Fruit fly (Drosophila melanogaster) whole organism, embryonic: ENCODE results near the gene Polr3G.

Source experiments
- ATbp ChIP-seq: fragments of 200-800 bp; sonication (Bioruptor generic); optimal IDR thresholded peaks from 2 replicates; lab custom pipeline; 2017; ENCODE audit warnings: missing biosample characterization, mild to moderate bottlenecking, missing genetic modification characterization, missing genetic modification reagents
- Adf1 ChIP-seq: fragments of 200-800 bp; sonication (Bioruptor generic); IDR thresholded peaks from 2 replicates; pipeline ENCODE4 v1.3.6; 2022; ENCODE audit warnings: missing biosample characterization, missing genetic modification characterization
- Aef1 ChIP-seq: fragments of 200-800 bp; sonication (Bioruptor generic); IDR thresholded peaks from 3 replicates; pipeline ENCODE4 v1.3.6; 2022; ENCODE audit warnings: missing biosample characterization, missing genetic modification characterization
- Awh ChIP-seq: fragments of 200-800 bp; sonication (Bioruptor generic); IDR thresholded peaks from 2 replicates; pipeline ENCODE4, ENCODE4 v1.3.6; 2022; ENCODE audit warnings: missing biosample characterization, missing genetic modification characterization
- Bgb ChIP-seq: fragments of 200-800 bp; sonication (Bioruptor generic); IDR thresholded peaks from 2 replicates; pipeline ENCODE4 v1.3.6; 2022; ENCODE audit warnings: missing biosample characterization, missing genetic modification characterization; ENCODE audit not compliant: partially characterized antibody
- CG11085 ChIP-seq: fragments of 200-800 bp; sonication (Bioruptor generic); IDR thresholded peaks from 2 replicates; pipeline ENCODE4 v1.3.6; 2022; ENCODE audit warnings: missing biosample characterization, missing genetic modification characterization
- CG11093 ChIP-seq: fragments of 200-800 bp; sonication (Bioruptor generic); IDR thresholded peaks from 3 replicates; pipeline ENCODE4 v1.3.6; 2022; ENCODE audit warnings: missing biosample characterization, missing genetic modification characterization
- CG12236 ChIP-seq: fragments of 200-800 bp; sonication (Bioruptor generic); optimal IDR thresholded peaks from 2 replicates; lab custom pipeline; 2016; ENCODE audit warnings: missing biosample characterization, missing genetic modification characterization
- CG13123 ChIP-seq: fragments of 200-800 bp; sonication (Bioruptor generic); optimal IDR thresholded peaks from 2 replicates; lab custom pipeline; 2016; ENCODE audit warnings: missing biosample characterization, missing genetic modification characterization
- CG13894 ChIP-seq: fragments of 200-800 bp; sonication (Bioruptor generic); optimal IDR thresholded peaks from 3 replicates; lab custom pipeline; 2018; ENCODE audit warnings: missing biosample characterization, mild to moderate bottlenecking, missing genetic modification characterization, moderate library complexity
- CG14441 ChIP-seq: fragments of 200-800 bp; sonication (Bioruptor generic); IDR thresholded peaks from 2 replicates; pipeline ENCODE4 v1.3.6; 2022; ENCODE audit warnings: missing biosample characterization, missing genetic modification characterization
- CG15479 ChIP-seq: fragments of 200-800 bp; sonication (Bioruptor generic); optimal IDR thresholded peaks from 3 replicates; lab custom pipeline; 2019; ENCODE audit warnings: missing biosample characterization, mild to moderate bottlenecking, missing genetic modification characterization, moderate library complexity
- CG17829 ChIP-seq: fragments of 200-800 bp; optimal IDR thresholded peaks from 2 replicates; lab custom pipeline; 2019; ENCODE audit warnings: missing biosample characterization, mild to moderate bottlenecking, missing genetic modification characterization, moderate library complexity
- CG2129 ChIP-seq: fragments of 200-800 bp; sonication (Bioruptor generic); IDR thresholded peaks from 2 replicates; pipeline ENCODE4 v1.3.6; 2022; ENCODE audit warnings: missing biosample characterization, missing genetic modification characterization; ENCODE audit not compliant: partially characterized antibody
- CG4360 ChIP-seq: fragments of 200-800 bp; sonication (Bioruptor generic); IDR thresholded peaks from 2 replicates; pipeline ENCODE4 v1.3.6; 2022; ENCODE audit warnings: missing biosample characterization, missing genetic modification characterization
- CG9727 ChIP-seq: fragments of 200-800 bp; sonication (Bioruptor generic); optimal IDR thresholded peaks from 3 replicates; lab custom pipeline; 2017; ENCODE audit warnings: missing biosample characterization, mild to moderate bottlenecking, missing genetic modification characterization
- D ChIP-seq, 2 experiments: fragments of 200-800 bp in 1 of 2; fragments of >200 bp in 1 of 2; sonication (Bioruptor generic) in 1 of 2; optimal IDR thresholded peaks; 2 replicates in 1 of 2; 3 replicates in 1 of 2; lab custom pipeline; 2017; ENCODE audit warnings: mild to moderate bottlenecking in 1 of 2, missing biosample characterization in 1 of 2, missing genetic modification characterization in 1 of 2, missing genetic modification reagents in 1 of 2
- Deaf1 ChIP-seq: fragments of 200-800 bp; optimal IDR thresholded peaks from 3 replicates; lab custom pipeline; 2019; ENCODE audit warnings: missing biosample characterization, mild to moderate bottlenecking, missing genetic modification characterization, moderate library complexity
- Drgx ChIP-seq: fragments of 200-800 bp; sonication (Bioruptor generic); IDR thresholded peaks from 2 replicates; pipeline ENCODE4 v1.3.6; 2022; ENCODE audit warnings: missing biosample characterization, missing genetic modification characterization
- Ets65A ChIP-seq: fragments of 200-800 bp; sonication (Bioruptor generic); peaks from one replicate; lab custom pipeline; 2016; ENCODE audit warnings: missing biosample characterization, missing genetic modification characterization
- Optix ChIP-seq: fragments of 200-800 bp; sonication (Bioruptor generic); IDR thresholded peaks from 3 replicates; pipeline ENCODE4 v1.3.6; 2022; ENCODE audit warnings: missing biosample characterization, missing genetic modification characterization
- Side ChIP-seq: fragments of 200-800 bp; sonication (Bioruptor generic); optimal IDR thresholded peaks from 2 replicates; lab custom pipeline; 2016; ENCODE audit warnings: missing biosample characterization, missing genetic modification characterization
- ac ChIP-seq: fragments of 200-800 bp; sonication (Bioruptor generic); optimal IDR thresholded peaks from 3 replicates; lab custom pipeline; 2017; ENCODE audit warnings: missing biosample characterization, mild to moderate bottlenecking, missing genetic modification characterization
- amos ChIP-seq: fragments of 200-800 bp; sonication (Bioruptor generic); IDR thresholded peaks from 2 replicates; pipeline ENCODE4 v1.3.6; 2022; ENCODE audit warnings: missing biosample characterization, missing genetic modification characterization; ENCODE audit not compliant: partially characterized antibody
- ash1 ChIP-seq: fragments of 200-800 bp; sonication (Bioruptor generic); optimal IDR thresholded peaks from 2 replicates; lab custom pipeline; 2018; ENCODE audit warnings: missing biosample characterization, mild to moderate bottlenecking, missing genetic modification characterization
- caup ChIP-seq: fragments of 200-800 bp; sonication (Bioruptor generic); optimal IDR thresholded peaks from 3 replicates; lab custom pipeline; 2017; ENCODE audit warnings: missing biosample characterization, mild to moderate bottlenecking, missing genetic modification characterization, moderate library complexity; ENCODE audit not compliant: severe bottlenecking
- cg ChIP-seq: fragments of 200-800 bp; sonication (Bioruptor generic); optimal IDR thresholded peaks from 3 replicates; lab custom pipeline; 2019; ENCODE audit warnings: missing biosample characterization, mild to moderate bottlenecking, missing genetic modification characterization, moderate library complexity
- ci ChIP-seq: fragments of 200-800 bp; sonication (Bioruptor generic); IDR thresholded peaks from 3 replicates; pipeline ENCODE4 v1.3.6; 2022; ENCODE audit warnings: missing biosample characterization, missing genetic modification characterization
- da ChIP-seq: fragments of 200-800 bp; sonication (Bioruptor generic); optimal IDR thresholded peaks from 2 replicates; lab custom pipeline; 2016; ENCODE audit warnings: missing biosample characterization, missing genetic modification characterization
- ftz-f1 ChIP-seq: fragments of 200-800 bp; sonication (Bioruptor generic); optimal IDR thresholded peaks from 2 replicates; lab custom pipeline; 2016; ENCODE audit warnings: missing biosample characterization, missing genetic modification characterization
- gcm ChIP-seq: fragments of 200-800 bp; sonication (Bioruptor generic); optimal IDR thresholded peaks from 2 replicates; lab custom pipeline; 2019; ENCODE audit warnings: missing biosample characterization, mild to moderate bottlenecking, missing genetic modification characterization, moderate library complexity
- hbn ChIP-seq: fragments of 200-800 bp; sonication (Bioruptor generic); IDR thresholded peaks from 2 replicates; pipeline ENCODE4 v1.3.6; 2022; ENCODE audit warnings: missing biosample characterization, missing genetic modification characterization; ENCODE audit not compliant: partially characterized antibody
- hkb ChIP-seq, 2 experiments: fragments of 200-800 bp in 1 of 2; fragments of >200 bp in 1 of 2; sonication (Bioruptor generic) in 1 of 2; IDR thresholded peaks in 1 of 2; optimal IDR thresholded peaks in 1 of 2; 2 replicates each; pipeline versions ENCODE4 v1.3.6 to Lab custom; 2017 to 2022; ENCODE audit warnings: missing biosample characterization in 1 of 2, missing genetic modification characterization in 1 of 2
- lbe ChIP-seq: fragments of 200-800 bp; sonication (Bioruptor generic); optimal IDR thresholded peaks from 2 replicates; lab custom pipeline; 2016; ENCODE audit warnings: missing biosample characterization, mild to moderate bottlenecking, missing genetic modification characterization
- mam ChIP-seq: fragments of 200-800 bp; sonication (Bioruptor generic); optimal IDR thresholded peaks from 3 replicates; lab custom pipeline; 2016; ENCODE audit warnings: missing biosample characterization, missing genetic modification characterization
- oc ChIP-seq: fragments of 200-800 bp; sonication (Bioruptor generic); optimal IDR thresholded peaks from 2 replicates; lab custom pipeline; 2018; ENCODE audit warnings: missing biosample characterization, mild to moderate bottlenecking, missing genetic modification characterization, moderate library complexity
- otp ChIP-seq: fragments of 200-800 bp; sonication (Bioruptor generic); IDR thresholded peaks from 3 replicates; pipeline ENCODE4, ENCODE4 v1.3.6; 2022; ENCODE audit warnings: missing biosample characterization, missing genetic modification characterization
- pan ChIP-seq, 4 experiments: fragments of >200 bp in 3 of 4; fragments of 200-800 bp in 1 of 4; sonication (Bioruptor generic) in 1 of 4; optimal IDR thresholded peaks in 3 of 4; IDR thresholded peaks in 1 of 4; 2 replicates each; pipeline versions ENCODE4 v1.3.6 to Lab custom; 2017 to 2022; ENCODE audit warnings: missing biosample characterization in 2 of 4, missing genetic modification characterization in 2 of 4, mixed read lengths in 1 of 4
- so ChIP-seq: fragments of 200-800 bp; sonication (Bioruptor generic); IDR thresholded peaks from 3 replicates; pipeline ENCODE4 v1.3.6; 2022; ENCODE audit warnings: missing biosample characterization, missing genetic modification characterization
- sob ChIP-seq: fragments of 200-800 bp; sonication (Bioruptor generic); IDR thresholded peaks from 2 replicates; pipeline ENCODE4 v1.3.6; 2022; ENCODE audit warnings: missing biosample characterization, missing genetic modification characterization
- ssp ChIP-seq: fragments of 200-800 bp; sonication (Bioruptor generic); IDR thresholded peaks from 2 replicates; pipeline ENCODE4 v1.3.6; 2022; ENCODE audit warnings: missing biosample characterization, missing genetic modification characterization
- stwl ChIP-seq: fragments of 200-800 bp; sonication (Bioruptor generic); optimal IDR thresholded peaks from 3 replicates; lab custom pipeline; 2018; ENCODE audit warnings: missing biosample characterization, mild to moderate bottlenecking, missing genetic modification characterization, moderate library complexity
- tup ChIP-seq: fragments of 200-800 bp; sonication (Bioruptor generic); optimal IDR thresholded peaks from 2 replicates; lab custom pipeline; 2016; ENCODE audit warnings: missing biosample characterization, mild to moderate bottlenecking, missing genetic modification characterization, moderate library complexity
- unc-4 ChIP-seq: fragments of 200-800 bp; sonication (Bioruptor generic); IDR thresholded peaks from 2 replicates; pipeline ENCODE4 v1.3.6; 2022; ENCODE audit warnings: missing biosample characterization, missing genetic modification characterization; ENCODE audit not compliant: partially characterized antibody
- vvl ChIP-seq: fragments of 200-800 bp; sonication (Bioruptor generic); IDR thresholded peaks from 2 replicates; pipeline ENCODE4 v1.3.6; 2022; ENCODE audit warnings: missing biosample characterization, missing genetic modification characterization

The Polr3G gene

dm6 chr3L:17382628-17383027 is 44.3 kb downstream of the Polr3G start, which contains the start of gene CG13728:
Gene CG13728, minus strand, starts transcription at chr3L:17382728.
- TF ChIP-seq CG13123 (GFP tag; lab: Kevin White, UChicago) (no peak), CG11085 (no peak), Optix (GFP tag; lab: Robert Waterston, UW) (no peak), Ets65A (GFP tag; lab: Kevin White, UChicago) (peak; percentile 84)

dm6 chr3L:17381990-17382389 is 44.9 kb downstream of the Polr3G start:
- 0 out of 2 replicates have a peak, but pooled peaks have one; percentile 7 for TF ChIP-seq ssp (GFP tag; lab: Robert Waterston, UW)
- TF ChIP-seq ATbp, result no peak
- TF ChIP-seq Side, result no peak
- peak; percentile 91 for TF ChIP-seq gcm (GFP tag; lab: Kevin White, UChicago)

- TF ChIP-seq lbe (GFP tag; lab: Kevin White, UChicago) (no peak), CG11093 (GFP tag; lab: Robert Waterston, UW) (no peak), amos (GFP tag; lab: Robert Waterston, UW) (peak; percentile 44; the same call in 1 of the 2 replicates), cg (GFP tag; lab: Kevin White, UChicago) (peak; percentile 15), vvl (GFP tag; lab: Robert Waterston, UW) (peak; percentile 60; the same call in 1 of the 2 replicates), otp (peak; percentile 22; the same call in 1 of the 3 replicates), CG13894 (tag; lab: Kevin White, UChicago) (no peak), sob (GFP tag; lab: Robert Waterston, UW) (0 out of 2 replicates have a peak, but pooled peaks have one; percentile 22), CG2129 (GFP tag; lab: Robert Waterston, UW) (no peak), Bgb (GFP tag; lab: Robert Waterston, UW) (peak; percentile 47; the same call in 1 of the 2 replicates), ftz-f1 (GFP tag; lab: Kevin White, UChicago) (peak; percentile 37), ac (GFP tag; lab: Kevin White, UChicago) (peak; percentile 9), so (GFP tag; lab: Robert Waterston, UW) (peak; percentile 60; the same call in 2 of the 3 replicates), unc-4 (0 out of 2 replicates have a peak, but pooled peaks have one; percentile 15), CG14441 (GFP tag; lab: Robert Waterston, UW) (0 out of 2 replicates have a peak, but pooled peaks have one; percentile 27), mam (GFP tag; lab: Kevin White, UChicago) (no peak), da (GFP tag; lab: Kevin White, UChicago) (no peak), Awh (0 out of 2 replicates have a peak, but pooled peaks have one; percentile 7), Adf1 (GFP tag; lab: Robert Waterston, UW) (peak; percentile 24; the same call in 1 of the 2 replicates), caup (GFP tag; lab: Kevin White, UChicago) (no peak), D (optimal IDR thresholded peaks at IDR 0.05; lab: Kevin White, UChicago) (peak; percentile 44), D (GFP tag; optimal IDR thresholded peaks at IDR 0.05; lab: Kevin White, UChicago) (no peak), Drgx (peak; percentile 38), ash1 (GFP tag; lab: Kevin White, UChicago) (no peak), CG17829 (tag; lab: Kevin White, UChicago) (peak; percentile 9), oc (tag; lab: Kevin White, UChicago) (peak; percentile 9), hkb (optimal IDR thresholded peaks at IDR 0.05; lab: Kevin White, UChicago) (no peak), hkb (GFP tag; IDR thresholded peaks at IDR 0.05; lab: Robert Waterston, UW) (0 out of 2 replicates have a peak, but pooled peaks have one; percentile 10), Aef1 (GFP tag; lab: Robert Waterston, UW) (peak; percentile 12; the same call in 1 of the 3 replicates), CG12236 (GFP tag; lab: Kevin White, UChicago) (no peak), CG9727 (GFP tag; lab: Kevin White, UChicago) (peak; percentile 4), pan (optimal IDR thresholded peaks at IDR 0.05; lab: Kevin White, UChicago) (no peak), pan (GFP tag; optimal IDR thresholded peaks at IDR 0.05 in 1 of 2, IDR thresholded peaks at IDR 0.05 in 1 of 2) (peak in 1 of 2 experiments; percentile 15), tup (no peak), hbn (GFP tag; lab: Robert Waterston, UW) (no peak), CG4360 (GFP tag; lab: Robert Waterston, UW) (peak; percentile 61), ci (GFP tag; lab: Robert Waterston, UW) (peak; percentile 52; the same call in 1 of the 3 replicates), CG15479 (peak; percentile 81), Deaf1 (peak; percentile 62), stwl (tag; lab: Kevin White, UChicago) (no peak)
Measured at dm6 chr3L:17379311-17379710, 47.6 kb downstream of the Polr3G start, which contains the start of gene Cad74A. Gene Cad74A, minus strand, starts transcription at chr3L:17379530.
